Fruit fly (Drosophila melanogaster): ENCODE data around the gene Yp2.

DNA sequence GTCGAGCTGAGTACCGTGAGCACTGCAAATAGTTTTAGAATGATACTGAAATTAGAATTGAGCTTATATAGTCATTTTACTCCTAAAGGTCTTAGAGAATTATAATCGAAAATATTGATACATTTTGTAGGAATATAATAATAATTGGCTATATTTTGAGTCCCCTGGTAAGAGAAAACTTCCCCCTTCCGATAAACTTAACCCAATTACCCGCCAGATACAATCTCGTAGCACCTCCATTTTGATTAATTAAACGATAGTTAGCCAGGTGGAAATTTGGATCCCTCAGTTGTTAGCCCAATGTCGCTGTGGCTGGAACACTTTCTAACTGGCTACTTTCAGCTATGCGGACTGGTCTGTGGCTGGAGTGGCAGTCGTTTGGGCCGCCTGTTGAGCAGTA, 8.9 kb upstream of the Yp2 start, which contains the start of gene Gr9a:
- TF ChIP-seq h (optimal IDR thresholded peaks at IDR 0.05) = no peak
- TF ChIP-seq insv (optimal IDR thresholded peaks at IDR 0.05) = no peak
- TF ChIP-seq psq (optimal IDR thresholded peaks at IDR 0.05) = no peak

Data from Kc167 (cell line).